Fruit fly (Drosophila melanogaster): ENCODE data around the gene CG34279.

Gene CG34279

DNA sequence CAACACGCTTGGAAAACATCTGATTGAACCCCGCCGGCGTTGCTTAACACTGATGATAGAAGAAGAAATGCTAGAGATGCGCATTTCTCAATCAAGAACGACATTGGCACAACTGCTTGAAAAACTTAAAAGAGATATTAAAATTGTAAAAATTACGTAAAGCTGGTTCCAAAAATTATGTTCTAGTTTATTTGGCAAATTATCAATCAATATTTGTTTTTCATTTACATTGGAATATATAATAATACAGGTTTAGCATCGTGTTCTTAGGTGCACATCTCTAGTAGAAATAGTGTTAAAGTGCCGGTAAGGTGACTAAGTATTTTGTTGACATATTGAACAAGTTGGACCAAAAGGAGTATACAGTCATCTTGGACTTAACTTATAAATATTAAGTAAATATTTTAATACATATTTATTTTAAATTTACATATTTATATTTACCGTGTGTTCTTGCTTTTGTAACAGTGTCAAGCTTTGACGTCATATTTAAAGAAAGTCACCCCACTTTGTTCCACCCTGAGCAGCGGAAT is 11.7 kb downstream of the CG34279 start, which contains the start of the genes Brf and sds22 (continued):
- TF ChIP-seq Hr3 (GFP tag; optimal IDR thresholded peaks at IDR 0.05) (peak; percentile 98), CG11398 (GFP tag; optimal IDR thresholded peaks at IDR 0.05) (peak; percentile 90), CG3163 (GFP tag; optimal IDR thresholded peaks at IDR 0.05) (peak; percentile 79), tll (GFP tag; optimal IDR thresholded peaks at IDR 0.05) (peak; percentile 33 to 81), crp (GFP tag; optimal IDR thresholded peaks at IDR 0.05) (peak; percentile 83 to 93), Dll (GFP tag; IDR thresholded peaks at IDR 0.05; ENCODE audit: partially characterized antibody) (peak; percentile 89), gfzf (GFP tag; optimal IDR thresholded peaks at IDR 0.05) (peak; percentile 34), bsh (GFP tag; optimal IDR thresholded peaks at IDR 0.05) (peak; percentile 80 to 94), CG6854 (GFP tag; optimal IDR thresholded peaks at IDR 0.05) (peak; percentile 67), CG3838 (GFP tag; optimal IDR thresholded peaks at IDR 0.05) (peak; percentile 89), CG43689 (GFP tag; IDR thresholded peaks at IDR 0.05) (peak; percentile 78), Vsx1 (GFP tag; optimal IDR thresholded peaks at IDR 0.05) (peak; percentile 80), Lhr (GFP tag; optimal IDR thresholded peaks at IDR 0.05) (peak; percentile 84), CG12155 (GFP tag; optimal IDR thresholded peaks at IDR 0.05) (peak; percentile 96), tx (GFP tag; optimal IDR thresholded peaks at IDR 0.05) (peak; percentile 94), hb (GFP tag; IDR thresholded peaks at IDR 0.05; ENCODE audit: partially characterized antibody) (no peak), az2 (GFP tag; optimal IDR thresholded peaks at IDR 0.05) (peak; percentile 96), H15 (GFP tag; IDR thresholded peaks at IDR 0.05) (peak; percentile 90), Fer2 (tag; optimal IDR thresholded peaks at IDR 0.05) (peak; percentile 96), sens-2 (GFP tag; IDR thresholded peaks at IDR 0.05) (peak; percentile 87; the same call in 1 of the 2 replicates), CG31388 (GFP tag; optimal IDR thresholded peaks at IDR 0.05) (peak; percentile 95), CG1529 (GFP tag; optimal IDR thresholded peaks at IDR 0.05) (peak; percentile 86), CG2116 (GFP tag; optimal IDR thresholded peaks at IDR 0.05) (peak; percentile 89), CG14710 (tag; optimal IDR thresholded peaks at IDR 0.05) (peak; percentile 97), CG14860 (GFP tag; IDR thresholded peaks at IDR 0.05; ENCODE audit: partially characterized antibody) (peak; percentile 74; the same call in 2 of the 3 replicates), sob (GFP tag; IDR thresholded peaks at IDR 0.05) (peak; percentile 96), CG15696 (tag; optimal IDR thresholded peaks at IDR 0.05) (peak; percentile 98), Hey (tag; optimal IDR thresholded peaks at IDR 0.05) (peak; percentile 76), B-H1 (GFP tag; IDR thresholded peaks at IDR 0.05) (peak; percentile 85), h (optimal IDR thresholded peaks at IDR 0.05) (no peak), zen (tag; optimal IDR thresholded peaks at IDR 0.05) (peak; percentile 96), salm (tag; optimal IDR thresholded peaks at IDR 0.05) (peak; percentile 78), Dip2 (GFP tag; IDR thresholded peaks at IDR 0.05) (peak; percentile 46; the same call in 1 of the 2 replicates), psq (GFP tag; optimal IDR thresholded peaks at IDR 0.05) (peak; percentile 85), ro (GFP tag; IDR thresholded peaks at IDR 0.05) (peak; percentile 84; the same call in 1 of the 2 replicates), insv (GFP tag; optimal IDR thresholded peaks at IDR 0.05) (peak in 1 of 2 experiments; percentile 78), Nf-YC (tag; optimal IDR thresholded peaks at IDR 0.05) (peak; percentile 89), zfh1 (GFP tag; IDR thresholded peaks at IDR 0.05) (peak; percentile 95), gem (tag; optimal IDR thresholded peaks at IDR 0.05) (peak; percentile 98), CG17802 (tag; optimal IDR thresholded peaks at IDR 0.05) (peak; percentile 81), Optix (GFP tag; IDR thresholded peaks at IDR 0.05) (peak; percentile 58; the same call in 2 of the 3 replicates), lola (GFP tag; optimal IDR thresholded peaks at IDR 0.05) (peak in 1 of 3 experiments; percentile 97), CG18476 (GFP tag; optimal IDR thresholded peaks at IDR 0.05) (peak; percentile 94), ap (GFP tag; IDR thresholded peaks at IDR 0.05) (peak; percentile 73), MTF-1 (GFP tag; optimal IDR thresholded peaks at IDR 0.05; ENCODE audit: borderline replicate concordance) (peak; percentile 74), CG2678 (tag; optimal IDR thresholded peaks at IDR 0.05) (peak; percentile 96), CG9932 (GFP tag; IDR thresholded peaks at IDR 0.05) (peak; percentile 98), CG15073 (GFP tag; optimal IDR thresholded peaks at IDR 0.05) (peak; percentile 77), sima (GFP tag; optimal IDR thresholded peaks at IDR 0.05) (peak; percentile 62)

Data from whole organism, embryonic.